Worm (Caenorhabditis elegans): ENCODE measurements around the gene sph-1.

ce11 chrIV:8096375-8096774, 37.0 kb downstream of the sph-1 start:
- no peak for TF ChIP-seq him-1 (tag; optimal IDR thresholded peaks at IDR 0.05)
- TF ChIP-seq W03F9.2 (tag; optimal IDR thresholded peaks at IDR 0.05), result no peak
- TF ChIP-seq dao-5 (tag; optimal IDR thresholded peaks at IDR 0.05), result no peak
